Fruit fly (Drosophila melanogaster) whole organism, embryonic: ENCODE data around the gene Cyp4d1.
A peak's percentile ranks its signal among the peaks of the same experiment; 100 is the strongest.

ENCODE experiments used
- Antp ChIP-seq: fragments of 200-800 bp; sonication (Bioruptor generic); optimal IDR thresholded peaks from 3 replicates; lab custom pipeline; 2016; ENCODE audit warnings: missing biosample characterization, missing genetic modification characterization
- Bdp1 ChIP-seq: fragments of 200-800 bp; sonication (Bioruptor generic); optimal IDR thresholded peaks from 3 replicates; lab custom pipeline; 2016; ENCODE audit warnings: missing biosample characterization, missing genetic modification characterization
- CG10147 ChIP-seq: fragments of 200-800 bp; sonication (Bioruptor generic); optimal IDR thresholded peaks from 2 replicates; lab custom pipeline; 2019; ENCODE audit warnings: missing biosample characterization, mild to moderate bottlenecking, missing genetic modification characterization, moderate library complexity
- CG10209 ChIP-seq: fragments of 200-800 bp; sonication (Bioruptor generic); optimal IDR thresholded peaks from 3 replicates; lab custom pipeline; 2017; ENCODE audit warnings: missing biosample characterization, mild to moderate bottlenecking, missing genetic modification characterization, missing genetic modification reagents
- CG11085 ChIP-seq: fragments of 200-800 bp; sonication (Bioruptor generic); IDR thresholded peaks from 2 replicates; pipeline ENCODE4 v1.3.6; 2022; ENCODE audit warnings: missing biosample characterization, missing genetic modification characterization
- CG12299 ChIP-seq: fragments of 200-800 bp; sonication (Bioruptor generic); optimal IDR thresholded peaks from 2 replicates; lab custom pipeline; 2018; ENCODE audit warnings: missing biosample characterization, mild to moderate bottlenecking, missing genetic modification characterization
- CG13287 ChIP-seq: fragments of 200-800 bp; sonication (Bioruptor generic); IDR thresholded peaks from 2 replicates; pipeline ENCODE4 v1.3.6; 2022; ENCODE audit warnings: missing biosample characterization, missing genetic modification characterization; ENCODE audit not compliant: partially characterized antibody
- CG13894 ChIP-seq: fragments of 200-800 bp; sonication (Bioruptor generic); optimal IDR thresholded peaks from 3 replicates; lab custom pipeline; 2018; ENCODE audit warnings: missing biosample characterization, mild to moderate bottlenecking, missing genetic modification characterization, moderate library complexity
- CG17568 ChIP-seq: fragments of 200-800 bp; sonication (Bioruptor generic); optimal IDR thresholded peaks from 2 replicates; lab custom pipeline; 2018; ENCODE audit warnings: missing biosample characterization, mild to moderate bottlenecking, missing genetic modification characterization, moderate library complexity
- CG17612 ChIP-seq: fragments of 200-800 bp; sonication (Bioruptor generic); IDR thresholded peaks from 2 replicates; pipeline ENCODE4 v1.3.6; 2022; ENCODE audit warnings: missing biosample characterization, missing genetic modification characterization
- CG17912 ChIP-seq: fragments of 200-800 bp; sonication (Bioruptor generic); optimal IDR thresholded peaks from 2 replicates; lab custom pipeline; 2018; ENCODE audit warnings: missing biosample characterization, mild to moderate bottlenecking, missing genetic modification characterization
- CG2678 ChIP-seq: fragments of 200-800 bp; sonication (Bioruptor generic); optimal IDR thresholded peaks from 3 replicates; lab custom pipeline; 2019; ENCODE audit warnings: missing biosample characterization, mild to moderate bottlenecking, missing genetic modification characterization, moderate library complexity
- CG3281 ChIP-seq: fragments of 200-800 bp; sonication (Bioruptor generic); optimal IDR thresholded peaks from 3 replicates; lab custom pipeline; 2017; ENCODE audit warnings: missing biosample characterization, mild to moderate bottlenecking, missing genetic modification characterization
- CG33213 ChIP-seq: fragments of 200-800 bp; sonication (Bioruptor generic); optimal IDR thresholded peaks from 3 replicates; lab custom pipeline; 2016; ENCODE audit warnings: missing biosample characterization, missing genetic modification characterization
- CG43689 ChIP-seq: fragments of 200-800 bp; sonication (Bioruptor generic); IDR thresholded peaks from 2 replicates; pipeline ENCODE4 v1.3.6; 2022; ENCODE audit warnings: missing biosample characterization, missing genetic modification characterization
- CG6689 ChIP-seq: fragments of 200-800 bp; sonication (Bioruptor generic); IDR thresholded peaks from 2 replicates; pipeline ENCODE4 v1.3.6; 2022; ENCODE audit warnings: missing biosample characterization, missing genetic modification characterization
- CG7271 ChIP-seq: fragments of 200-800 bp; sonication (Bioruptor generic); optimal IDR thresholded peaks from 2 replicates; lab custom pipeline; 2018; ENCODE audit warnings: missing biosample characterization, mild to moderate bottlenecking, missing genetic modification characterization, moderate library complexity
- CG7839 ChIP-seq: fragments of 200-800 bp; sonication (Bioruptor generic); optimal IDR thresholded peaks from 3 replicates; lab custom pipeline; 2018; ENCODE audit warnings: missing biosample characterization, mild to moderate bottlenecking, missing genetic modification characterization, moderate library complexity
- CG8388 ChIP-seq: fragments of 200-800 bp; sonication (Bioruptor generic); optimal IDR thresholded peaks from 2 replicates; lab custom pipeline; 2019; ENCODE audit warnings: missing biosample characterization, mild to moderate bottlenecking, missing genetic modification characterization, moderate library complexity
- CG9609 ChIP-seq: fragments of 200-800 bp; sonication (Bioruptor generic); optimal IDR thresholded peaks from 3 replicates; lab custom pipeline; 2016; ENCODE audit warnings: missing biosample characterization, missing genetic modification characterization
- CkIIα-i1 ChIP-seq: fragments of 200-800 bp; sonication (Bioruptor generic); IDR thresholded peaks from 2 replicates; pipeline ENCODE4 v1.3.6; 2022; ENCODE audit warnings: missing biosample characterization, missing genetic modification characterization
- Doc2 ChIP-seq: fragments of 200-800 bp; sonication (Bioruptor generic); IDR thresholded peaks from 2 replicates; pipeline ENCODE4 v1.3.6; 2022; ENCODE audit warnings: missing biosample characterization, missing genetic modification characterization
- E2f2 ChIP-seq: fragments of 200-800 bp; sonication (Bioruptor generic); IDR thresholded peaks from 2 replicates; pipeline ENCODE4 v1.3.6; 2022; ENCODE audit warnings: missing biosample characterization, missing genetic modification characterization
- Jarid2 ChIP-seq: fragments of 200-800 bp; sonication (Bioruptor generic); optimal IDR thresholded peaks from 3 replicates; lab custom pipeline; 2017; ENCODE audit warnings: mild to moderate bottlenecking, missing biosample characterization, missing genetic modification reagents, missing genetic modification characterization
- Nf-YB ChIP-seq: fragments of 200-800 bp; sonication (Bioruptor generic); optimal IDR thresholded peaks from 3 replicates; lab custom pipeline; 2019; ENCODE audit warnings: missing biosample characterization, mild to moderate bottlenecking, missing genetic modification characterization, moderate library complexity
- Oaz ChIP-seq: fragments of 200-800 bp; sonication (Bioruptor generic); IDR thresholded peaks from 2 replicates; pipeline ENCODE4 v1.3.6; 2022; ENCODE audit warnings: missing biosample characterization, missing genetic modification characterization
- Rfx ChIP-seq: fragments of 200-800 bp; sonication (Bioruptor generic); IDR thresholded peaks from 2 replicates; pipeline ENCODE4 v1.3.6; 2022; ENCODE audit warnings: missing biosample characterization, missing genetic modification characterization
- Ssrp ChIP-seq: fragments of 200-800 bp; sonication (Bioruptor generic); optimal IDR thresholded peaks from 2 replicates; lab custom pipeline; 2018; ENCODE audit warnings: missing biosample characterization, mild to moderate bottlenecking, missing genetic modification characterization, moderate library complexity
- Xbp1 ChIP-seq: fragments of 200-800 bp; sonication (Bioruptor generic); optimal IDR thresholded peaks from 3 replicates; lab custom pipeline; 2016; ENCODE audit warnings: missing biosample characterization, mild to moderate bottlenecking, missing genetic modification characterization
- ara ChIP-seq: fragments of 200-800 bp; sonication (Bioruptor generic); IDR thresholded peaks from 2 replicates; pipeline ENCODE4 v1.3.6; 2022; ENCODE audit warnings: missing biosample characterization, missing genetic modification characterization
- ato ChIP-seq: fragments of 200-800 bp; sonication (Bioruptor generic); IDR thresholded peaks from 2 replicates; pipeline ENCODE4 v1.3.6; 2022; ENCODE audit warnings: missing biosample characterization, missing genetic modification characterization; ENCODE audit not compliant: partially characterized antibody
- az2 ChIP-seq: fragments of 200-800 bp; sonication (Bioruptor generic); optimal IDR thresholded peaks from 3 replicates; lab custom pipeline; 2016; ENCODE audit warnings: missing biosample characterization, missing genetic modification characterization
- cad ChIP-seq: fragments of >200 bp; optimal IDR thresholded peaks from 2 replicates; lab custom pipeline; 2017; ENCODE audit warnings: missing biosample characterization, missing genetic modification characterization
- crol ChIP-seq: fragments of 200-800 bp; sonication (Bioruptor generic); IDR thresholded peaks from 2 replicates; pipeline ENCODE4 v1.3.6; 2022; ENCODE audit warnings: missing biosample characterization, missing genetic modification characterization
- danr ChIP-seq: fragments of 200-800 bp; sonication (Bioruptor generic); IDR thresholded peaks from 2 replicates; pipeline ENCODE4 v1.3.6; 2022; ENCODE audit warnings: missing biosample characterization, missing genetic modification characterization
- dati ChIP-seq: fragments of 200-800 bp; sonication (Bioruptor generic); IDR thresholded peaks from 2 replicates; pipeline ENCODE4 v1.3.6; 2022; ENCODE audit warnings: missing biosample characterization, missing genetic modification characterization
- dimm ChIP-seq: fragments of 200-800 bp; sonication (Bioruptor generic); IDR thresholded peaks from 2 replicates; pipeline ENCODE4 v1.3.6; 2022; ENCODE audit warnings: missing biosample characterization, missing genetic modification characterization
- dmrt11E ChIP-seq: fragments of 200-800 bp; sonication (Bioruptor generic); optimal IDR thresholded peaks from 3 replicates; lab custom pipeline; 2018; ENCODE audit warnings: missing biosample characterization, mild to moderate bottlenecking, missing genetic modification characterization, moderate library complexity
- gfzf ChIP-seq: fragments of 200-800 bp; sonication (Bioruptor generic); optimal IDR thresholded peaks from 2 replicates; lab custom pipeline; 2016; ENCODE audit warnings: missing biosample characterization, mild to moderate bottlenecking, missing genetic modification characterization, moderate library complexity
- h ChIP-seq: fragments of >200 bp; optimal IDR thresholded peaks from 2 replicates; lab custom pipeline; 2017
- insv ChIP-seq, 2 experiments: fragments of 200-800 bp; sonication (Bioruptor generic); optimal IDR thresholded peaks; 3 replicates each; lab custom pipeline; 2016 to 2018; ENCODE audit warnings: missing biosample characterization in 2 of 2, missing genetic modification characterization in 2 of 2
- jigr1 ChIP-seq: fragments of 200-800 bp; sonication (Bioruptor generic); IDR thresholded peaks from 3 replicates; pipeline ENCODE4 v1.3.6; 2022; ENCODE audit warnings: missing biosample characterization, missing genetic modification characterization
- jing ChIP-seq: fragments of 200-800 bp; sonication (Bioruptor generic); optimal IDR thresholded peaks from 2 replicates; lab custom pipeline; 2018; ENCODE audit warnings: missing biosample characterization, mild to moderate bottlenecking, missing genetic modification characterization
- mld ChIP-seq: fragments of 200-800 bp; sonication (Bioruptor generic); IDR thresholded peaks from 3 replicates; pipeline ENCODE4 v1.3.6; 2022; ENCODE audit warnings: missing biosample characterization, missing genetic modification characterization; ENCODE audit not compliant: partially characterized antibody
- pfk ChIP-seq: fragments of 200-800 bp; sonication (Bioruptor generic); optimal IDR thresholded peaks from 2 replicates; lab custom pipeline; 2018; ENCODE audit warnings: missing biosample characterization, mild to moderate bottlenecking, missing genetic modification characterization, moderate library complexity
- repo ChIP-seq: fragments of 200-800 bp; sonication (Bioruptor generic); optimal IDR thresholded peaks from 2 replicates; lab custom pipeline; 2016; ENCODE audit warnings: missing biosample characterization, missing genetic modification characterization
- scrt ChIP-seq: fragments of 200-800 bp; sonication (Bioruptor generic); optimal IDR thresholded peaks from 2 replicates; lab custom pipeline; 2018; ENCODE audit warnings: missing biosample characterization, mild to moderate bottlenecking, missing genetic modification characterization, moderate library complexity
- seq ChIP-seq: fragments of 200-800 bp; sonication (Bioruptor generic); IDR thresholded peaks from 2 replicates; pipeline ENCODE4 v1.3.6; 2022; ENCODE audit warnings: missing biosample characterization, missing genetic modification characterization
- tup ChIP-seq: fragments of 200-800 bp; sonication (Bioruptor generic); optimal IDR thresholded peaks from 2 replicates; lab custom pipeline; 2016; ENCODE audit warnings: missing biosample characterization, mild to moderate bottlenecking, missing genetic modification characterization, moderate library complexity
- vfl ChIP-seq: fragments of 200-800 bp; sonication (Bioruptor generic); optimal IDR thresholded peaks from 2 replicates; lab custom pipeline; 2016; ENCODE audit warnings: missing biosample characterization, missing genetic modification characterization
- vnd ChIP-seq: fragments of 200-800 bp; sonication (Bioruptor generic); IDR thresholded peaks from 3 replicates; pipeline ENCODE4 v1.3.6; 2022; ENCODE audit warnings: missing biosample characterization, missing genetic modification characterization; ENCODE audit not compliant: partially characterized antibody

Gene Cyp4d1

dm6 chrX:2141854-2142216, 20.1 kb downstream of the Cyp4d1 start (continued):
- TF ChIP-seq vfl (GFP tag; lab: Kevin White, UChicago) (no peak), jigr1 (GFP tag; lab: Robert Waterston, UW) (no peak), jing (GFP tag; lab: Kevin White, UChicago) (no peak), Nf-YB (peak; percentile 8), CG13894 (tag; lab: Kevin White, UChicago) (peak; percentile 41), Xbp1 (GFP tag; lab: Kevin White, UChicago) (peak; percentile 26), insv (GFP tag; optimal IDR thresholded peaks at IDR 0.05; lab: Kevin White, UChicago) (peak in 1 of 2 experiments; percentile 38), vnd (GFP tag; lab: Robert Waterston, UW) (no peak), Oaz (GFP tag; lab: Robert Waterston, UW) (no peak), Antp (no peak), CG17568 (GFP tag; lab: Kevin White, UChicago) (peak; percentile 70), CG3281 (peak; percentile 35), CG7839 (tag; lab: Kevin White, UChicago) (peak; percentile 51), CG17612 (GFP tag; lab: Robert Waterston, UW) (no peak), CG6689 (peak; percentile 43), repo (GFP tag; lab: Kevin White, UChicago) (no peak), pfk (GFP tag; lab: Kevin White, UChicago) (peak; percentile 28), CG9609 (no peak), CG13287 (no peak), CG7271 (tag; lab: Kevin White, UChicago) (no peak), dati (GFP tag; lab: Robert Waterston, UW) (no peak), E2f2 (no peak; the same call in 1 of the 2 replicates)

dm6 chrX:2141159-2141853, 20.7 kb downstream of the Cyp4d1 start, which contains the start of gene D2hgdh:
TSS of gene D2hgdh (plus strand) at chrX:2141489.
- TF ChIP-seq ato (GFP tag; lab: Robert Waterston, UW): no peak
- no peak for TF ChIP-seq Ssrp
- no peak for TF ChIP-seq Bdp1 (GFP tag; lab: Kevin White, UChicago)
- no peak for TF ChIP-seq CG8388 (GFP tag; lab: Kevin White, UChicago)
- TF ChIP-seq az2: no peak
- TF ChIP-seq CG10147: no peak
- no peak for TF ChIP-seq ara (GFP tag; lab: Robert Waterston, UW)
- no peak for TF ChIP-seq Oaz (GFP tag; lab: Robert Waterston, UW)
- no peak for TF ChIP-seq CG12299
- TF ChIP-seq dmrt11E (tag; lab: Kevin White, UChicago): no peak
- no peak for TF ChIP-seq tup (GFP tag; lab: Kevin White, UChicago)
- no peak for TF ChIP-seq scrt (GFP tag; lab: Kevin White, UChicago)
- TF ChIP-seq cad (GFP tag; lab: Kevin White, UChicago): no peak
- no peak for TF ChIP-seq h (lab: Kevin White, UChicago)
- no peak for TF ChIP-seq danr (GFP tag; lab: Robert Waterston, UW)
- TF ChIP-seq CG17912 (GFP tag; lab: Kevin White, UChicago): no peak
- peak; percentile 30 for TF ChIP-seq CG2678 (tag; lab: Kevin White, UChicago)
- no peak for TF ChIP-seq CG33213 (GFP tag; lab: Kevin White, UChicago)
- TF ChIP-seq insv (GFP tag; optimal IDR thresholded peaks at IDR 0.05; lab: Kevin White, UChicago): no peak
- no peak for TF ChIP-seq CG11085 (GFP tag; lab: Robert Waterston, UW)
- peak; percentile 80 for TF ChIP-seq crol (GFP tag; lab: Robert Waterston, UW)
- no peak for TF ChIP-seq dimm (GFP tag; lab: Robert Waterston, UW)
- TF ChIP-seq CkIIα-i1 (GFP tag; lab: Robert Waterston, UW): no peak
- peak; percentile 15 for TF ChIP-seq Jarid2
- TF ChIP-seq seq (GFP tag; lab: Robert Waterston, UW): no peak
- no peak for TF ChIP-seq Doc2
- no peak for TF ChIP-seq CG10209 (GFP tag; lab: Kevin White, UChicago)
- no peak for TF ChIP-seq gfzf (GFP tag; lab: Kevin White, UChicago)
- no peak for TF ChIP-seq mld (GFP tag; lab: Robert Waterston, UW)
- peak; percentile 60 for TF ChIP-seq Rfx
- TF ChIP-seq CG43689: no peak
